Fruit fly (Drosophila melanogaster): Measurements from ENCODE around the gene Acp26Ab.

DNA sequence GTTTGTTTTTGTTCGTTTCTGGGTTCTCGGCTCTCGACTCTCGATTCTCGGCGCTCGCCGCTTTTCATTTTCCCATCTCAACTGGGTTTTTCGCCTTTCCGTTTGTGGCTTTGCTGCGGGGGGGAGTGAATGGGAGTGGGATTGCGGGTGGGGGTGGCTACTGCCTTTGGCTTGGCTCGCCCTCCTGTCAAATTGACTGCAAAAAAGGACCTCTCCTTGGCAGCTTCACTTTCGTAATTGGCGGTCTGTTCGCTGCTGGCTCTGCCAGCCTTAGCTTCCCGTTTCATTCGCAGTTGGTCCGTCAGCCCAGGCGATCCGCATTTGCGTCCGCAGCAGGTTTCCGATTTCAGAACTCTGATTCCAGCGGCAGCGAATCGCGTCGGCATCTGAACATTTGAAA is 33.0 kb upstream of the Acp26Ab start, which contains the start of gene dsf:
- TF ChIP-seq CG8478 (optimal IDR thresholded peaks at IDR 0.05) (no peak), CTCF (optimal IDR thresholded peaks at IDR 0.05) (no peak)

Data from S2 (cell line).